Fruit fly (Drosophila melanogaster) whole organism, embryonic: Measurements from ENCODE around the gene CRAT.

ENCODE experiments used
- Asciz ChIP-seq: fragments of 200-800 bp; sonication (Bioruptor generic); optimal IDR thresholded peaks from 2 replicates; lab custom pipeline; 2017; ENCODE audit warnings: missing biosample characterization, mild to moderate bottlenecking, missing genetic modification characterization, missing genetic modification reagents
- CG12659 ChIP-seq: fragments of 200-800 bp; sonication (Bioruptor generic); optimal IDR thresholded peaks from 3 replicates; lab custom pipeline; 2017; ENCODE audit warnings: mild to moderate bottlenecking, missing biosample characterization, missing genetic modification reagents, missing genetic modification characterization
- CG13775 ChIP-seq: fragments of 200-800 bp; sonication (Bioruptor generic); optimal IDR thresholded peaks from 3 replicates; lab custom pipeline; 2017; ENCODE audit warnings: missing biosample characterization, mild to moderate bottlenecking, missing genetic modification characterization
- CG16863 ChIP-seq: fragments of 200-800 bp; sonication (Bioruptor generic); optimal IDR thresholded peaks from 3 replicates; lab custom pipeline; 2016; ENCODE audit warnings: missing biosample characterization, missing genetic modification characterization
- CG17359 ChIP-seq: fragments of 200-800 bp; sonication (Bioruptor generic); optimal IDR thresholded peaks from 3 replicates; lab custom pipeline; 2018; ENCODE audit warnings: missing biosample characterization, mild to moderate bottlenecking, missing genetic modification characterization, moderate library complexity
- CG17385 ChIP-seq: fragments of 200-800 bp; sonication (Bioruptor generic); optimal IDR thresholded peaks from 3 replicates; lab custom pipeline; 2018; ENCODE audit warnings: missing biosample characterization, mild to moderate bottlenecking, missing genetic modification characterization
- CG17829 ChIP-seq: fragments of 200-800 bp; optimal IDR thresholded peaks from 2 replicates; lab custom pipeline; 2019; ENCODE audit warnings: missing biosample characterization, mild to moderate bottlenecking, missing genetic modification characterization, moderate library complexity
- CG18011 ChIP-seq: fragments of 200-800 bp; sonication (Bioruptor generic); optimal IDR thresholded peaks from 2 replicates; lab custom pipeline; 2017; ENCODE audit warnings: missing biosample characterization, missing genetic modification characterization, mild to moderate bottlenecking, moderate library complexity, missing genotype
- CG30020 ChIP-seq: fragments of 200-800 bp; optimal IDR thresholded peaks from 2 replicates; lab custom pipeline; 2019; ENCODE audit warnings: missing biosample characterization, mild to moderate bottlenecking, missing genetic modification characterization, moderate library complexity
- CG33557 ChIP-seq: fragments of 200-800 bp; sonication (Bioruptor generic); optimal IDR thresholded peaks from 2 replicates; lab custom pipeline; 2019; ENCODE audit warnings: missing biosample characterization, mild to moderate bottlenecking, missing genetic modification characterization, moderate library complexity
- CG43689 ChIP-seq: fragments of 200-800 bp; sonication (Bioruptor generic); IDR thresholded peaks from 2 replicates; pipeline ENCODE4 v1.3.6; 2022; ENCODE audit warnings: missing biosample characterization, missing genetic modification characterization
- CG5180 ChIP-seq: fragments of 200-800 bp; sonication (Bioruptor generic); optimal IDR thresholded peaks from 3 replicates; lab custom pipeline; 2017; ENCODE audit warnings: missing biosample characterization, missing genetic modification characterization, mild to moderate bottlenecking, moderate library complexity, missing genetic modification reagents
- CG5953 ChIP-seq: fragments of 200-800 bp; sonication (Bioruptor generic); IDR thresholded peaks from 2 replicates; pipeline ENCODE4 v1.3.6; 2022; ENCODE audit warnings: missing biosample characterization, missing genetic modification characterization
- CG6254 ChIP-seq: fragments of 200-800 bp; sonication (Bioruptor generic); optimal IDR thresholded peaks from 3 replicates; lab custom pipeline; 2017; ENCODE audit warnings: mild to moderate bottlenecking, missing biosample characterization, missing genetic modification reagents, missing genetic modification characterization
- CG6654 ChIP-seq: fragments of 200-800 bp; sonication (Bioruptor generic); optimal IDR thresholded peaks from 2 replicates; lab custom pipeline; 2017; ENCODE audit warnings: missing biosample characterization, mild to moderate bottlenecking, missing genetic modification characterization
- CG6683 ChIP-seq: fragments of 200-800 bp; sonication (Bioruptor generic); optimal IDR thresholded peaks from 2 replicates; lab custom pipeline; 2017; ENCODE audit warnings: missing biosample characterization, mild to moderate bottlenecking, missing genetic modification characterization, missing genetic modification reagents
- CG6689 ChIP-seq: fragments of 200-800 bp; sonication (Bioruptor generic); IDR thresholded peaks from 2 replicates; pipeline ENCODE4 v1.3.6; 2022; ENCODE audit warnings: missing biosample characterization, missing genetic modification characterization
- CG7357 ChIP-seq: fragments of 200-800 bp; sonication (Bioruptor generic); IDR thresholded peaks from 3 replicates; pipeline ENCODE4 v1.3.6; 2022; ENCODE audit warnings: missing biosample characterization, missing genetic modification characterization
- CG8089 ChIP-seq: fragments of 200-800 bp; sonication (Bioruptor generic); optimal IDR thresholded peaks from 3 replicates; lab custom pipeline; 2016; ENCODE audit warnings: missing biosample characterization, missing genetic modification characterization
- CG8765 ChIP-seq: fragments of 200-800 bp; sonication (Bioruptor generic); IDR thresholded peaks from 2 replicates; pipeline ENCODE4 v1.3.6; 2022; ENCODE audit warnings: missing biosample characterization, missing genetic modification characterization
- CG8924 ChIP-seq: fragments of 200-800 bp; optimal IDR thresholded peaks from 3 replicates; lab custom pipeline; 2019; ENCODE audit warnings: missing biosample characterization, mild to moderate bottlenecking, missing genetic modification characterization, moderate library complexity
- Doc2 ChIP-seq: fragments of 200-800 bp; sonication (Bioruptor generic); IDR thresholded peaks from 2 replicates; pipeline ENCODE4 v1.3.6; 2022; ENCODE audit warnings: missing biosample characterization, missing genetic modification characterization
- Eip74EF ChIP-seq, 2 experiments: fragments of 200-800 bp in 1 of 2; fragments of >200 bp in 1 of 2; sonication (Bioruptor generic) in 1 of 2; optimal IDR thresholded peaks; 2 replicates each; lab custom pipeline; 2017 to 2019; ENCODE audit warnings: missing biosample characterization in 2 of 2, missing genetic modification characterization in 2 of 2, mild to moderate bottlenecking in 1 of 2, moderate library complexity in 1 of 2
- HLH3B ChIP-seq: fragments of 200-800 bp; sonication (Bioruptor generic); IDR thresholded peaks from 2 replicates; pipeline ENCODE4 v1.3.6; 2022; ENCODE audit warnings: missing biosample characterization, missing genetic modification characterization
- Hand ChIP-seq: fragments of 200-800 bp; sonication (Bioruptor generic); optimal IDR thresholded peaks from 2 replicates; lab custom pipeline; 2017; ENCODE audit warnings: mild to moderate bottlenecking, missing biosample characterization, missing genetic modification reagents, missing genetic modification characterization
- Lim3 ChIP-seq: fragments of 200-800 bp; sonication (Bioruptor generic); IDR thresholded peaks from 2 replicates; pipeline ENCODE4 v1.3.6; 2022; ENCODE audit warnings: missing biosample characterization, missing genetic modification characterization
- MTF-1 ChIP-seq: fragments of 200-800 bp; sonication (Bioruptor generic); optimal IDR thresholded peaks from 2 replicates; lab custom pipeline; 2018; ENCODE audit warnings: missing biosample characterization, mild to moderate bottlenecking, missing genetic modification characterization, borderline replicate concordance
- Max ChIP-seq: fragments of 200-800 bp; sonication (Bioruptor generic); optimal IDR thresholded peaks from 2 replicates; lab custom pipeline; 2016; ENCODE audit warnings: missing biosample characterization, mild to moderate bottlenecking, missing genetic modification characterization
- NC2α ChIP-seq: fragments of 200-800 bp; sonication (Bioruptor generic); optimal IDR thresholded peaks from 2 replicates; lab custom pipeline; 2016; ENCODE audit warnings: missing biosample characterization, missing genetic modification characterization
- Scr ChIP-seq: fragments of 200-800 bp; sonication (Bioruptor generic); IDR thresholded peaks from 2 replicates; pipeline ENCODE4 v1.3.6; 2022; ENCODE audit warnings: missing biosample characterization, missing genetic modification characterization; ENCODE audit not compliant: partially characterized antibody
- Sry-δ ChIP-seq: fragments of 200-800 bp; sonication (Bioruptor generic); optimal IDR thresholded peaks from 2 replicates; lab custom pipeline; 2016; ENCODE audit warnings: missing biosample characterization, missing genetic modification characterization
- Xrp1 ChIP-seq: fragments of 200-800 bp; sonication (Bioruptor generic); IDR thresholded peaks from 2 replicates; pipeline ENCODE4 v1.3.6; 2022; ENCODE audit warnings: missing biosample characterization, missing genetic modification characterization
- dan ChIP-seq: fragments of 200-800 bp; sonication (Bioruptor generic); IDR thresholded peaks from 2 replicates; pipeline ENCODE4 v1.3.6; 2022; ENCODE audit warnings: missing biosample characterization, missing genetic modification characterization
- hb ChIP-seq: fragments of 200-800 bp; sonication (Bioruptor generic); IDR thresholded peaks from 3 replicates; pipeline ENCODE4 v1.3.6; 2022; ENCODE audit warnings: missing biosample characterization, missing genetic modification characterization; ENCODE audit not compliant: partially characterized antibody
- jing ChIP-seq: fragments of 200-800 bp; sonication (Bioruptor generic); optimal IDR thresholded peaks from 2 replicates; lab custom pipeline; 2018; ENCODE audit warnings: missing biosample characterization, mild to moderate bottlenecking, missing genetic modification characterization
- kay ChIP-seq: fragments of 200-800 bp; sonication (Bioruptor generic); optimal IDR thresholded peaks from 2 replicates; lab custom pipeline; 2016; ENCODE audit warnings: missing biosample characterization, missing genetic modification characterization
- peb ChIP-seq: fragments of 200-800 bp; sonication (Bioruptor generic); IDR thresholded peaks from 2 replicates; pipeline ENCODE4 v1.3.6; 2022; ENCODE audit warnings: missing biosample characterization, missing genetic modification characterization
- pzg ChIP-seq: fragments of 200-800 bp; sonication (Bioruptor generic); optimal IDR thresholded peaks from 3 replicates; lab custom pipeline; 2018; ENCODE audit warnings: missing biosample characterization, mild to moderate bottlenecking, missing genetic modification characterization, moderate library complexity
- ranshi ChIP-seq: fragments of 200-800 bp; sonication (Bioruptor generic); IDR thresholded peaks from 2 replicates; pipeline ENCODE4 v1.3.6; 2022; ENCODE audit warnings: missing biosample characterization, missing genetic modification characterization
- ro ChIP-seq: fragments of 200-800 bp; sonication (Bioruptor generic); IDR thresholded peaks from 2 replicates; pipeline ENCODE4 v1.3.6; 2022; ENCODE audit warnings: missing biosample characterization, missing genetic modification characterization
- salm ChIP-seq: fragments of 200-800 bp; sonication (Bioruptor generic); optimal IDR thresholded peaks from 2 replicates; lab custom pipeline; 2018; ENCODE audit warnings: missing biosample characterization, mild to moderate bottlenecking, missing genetic modification characterization
- slou ChIP-seq: fragments of 200-800 bp; sonication (Bioruptor generic); optimal IDR thresholded peaks from 3 replicates; lab custom pipeline; 2016; ENCODE audit warnings: missing biosample characterization, missing genetic modification characterization
- sna ChIP-seq: fragments of 200-800 bp; sonication (Bioruptor generic); IDR thresholded peaks from 2 replicates; pipeline ENCODE4 v1.3.6; 2022; ENCODE audit warnings: missing biosample characterization, missing genetic modification characterization; ENCODE audit not compliant: partially characterized antibody
- sob ChIP-seq: fragments of 200-800 bp; sonication (Bioruptor generic); IDR thresholded peaks from 2 replicates; pipeline ENCODE4 v1.3.6; 2022; ENCODE audit warnings: missing biosample characterization, missing genetic modification characterization
- stc ChIP-seq: fragments of 200-800 bp; sonication (Bioruptor generic); IDR thresholded peaks from 2 replicates; pipeline ENCODE4 v1.3.6; 2022; ENCODE audit warnings: missing biosample characterization, missing genetic modification characterization
- unc-4 ChIP-seq: fragments of 200-800 bp; sonication (Bioruptor generic); IDR thresholded peaks from 2 replicates; pipeline ENCODE4 v1.3.6; 2022; ENCODE audit warnings: missing biosample characterization, missing genetic modification characterization; ENCODE audit not compliant: partially characterized antibody
- usp ChIP-seq: fragments of >200 bp; optimal IDR thresholded peaks from 2 replicates; lab custom pipeline; 2017; ENCODE audit warnings: missing biosample characterization, missing genetic modification characterization
- vfl ChIP-seq: fragments of 200-800 bp; sonication (Bioruptor generic); optimal IDR thresholded peaks from 2 replicates; lab custom pipeline; 2016; ENCODE audit warnings: missing biosample characterization, missing genetic modification characterization
- vvl ChIP-seq: fragments of 200-800 bp; sonication (Bioruptor generic); IDR thresholded peaks from 2 replicates; pipeline ENCODE4 v1.3.6; 2022; ENCODE audit warnings: missing biosample characterization, missing genetic modification characterization
- wor ChIP-seq: fragments of 200-800 bp; sonication (Bioruptor generic); IDR thresholded peaks from 2 replicates; pipeline ENCODE4 v1.3.6; 2022; ENCODE audit warnings: missing biosample characterization, missing genetic modification characterization
- z ChIP-seq: fragments of 200-800 bp; sonication (Bioruptor generic); IDR thresholded peaks from 3 replicates; pipeline ENCODE4 v1.3.6; 2022; ENCODE audit warnings: missing biosample characterization, missing genetic modification characterization

Gene CRAT

dm6 chr3R:6380129-6380528, 4.3 kb upstream of the CRAT start, which contains the start of the genes CG1024 and TfIIFalpha (continued):
- no peak for TF ChIP-seq kay (GFP tag; lab: Kevin White, UChicago)
- no peak for TF ChIP-seq Hand (GFP tag; lab: Kevin White, UChicago)
- TF ChIP-seq Eip74EF (GFP tag; optimal IDR thresholded peaks at IDR 0.05; lab: Kevin White, UChicago): no peak
- peak; percentile 6 for TF ChIP-seq CG8089
- no peak for TF ChIP-seq peb (GFP tag; lab: Robert Waterston, UW)
- no peak for TF ChIP-seq CG7357
- no peak for TF ChIP-seq CG6689 (GFP tag; lab: Robert Waterston, UW)
- TF ChIP-seq CG17359 (tag; lab: Kevin White, UChicago): no peak
- TF ChIP-seq CG17829 (tag; lab: Kevin White, UChicago): peak; percentile 41
- no peak; the same call in 1 of the 2 replicates for TF ChIP-seq Xrp1 (GFP tag; lab: Robert Waterston, UW)
- no peak for TF ChIP-seq ranshi
- peak; percentile 52 for TF ChIP-seq pzg (GFP tag; lab: Kevin White, UChicago)
- no peak for TF ChIP-seq jing (GFP tag; lab: Kevin White, UChicago)
- TF ChIP-seq CG5180 (GFP tag; lab: Kevin White, UChicago): no peak
- peak; percentile 90 for TF ChIP-seq Scr
- TF ChIP-seq slou (GFP tag; lab: Kevin White, UChicago): no peak
- TF ChIP-seq wor (GFP tag; lab: Robert Waterston, UW): no peak
- TF ChIP-seq CG33557: peak; percentile 1
- TF ChIP-seq CG30020: peak; percentile 43
- no peak for TF ChIP-seq CG8924 (tag; lab: Kevin White, UChicago)
- no peak for TF ChIP-seq dan (GFP tag; lab: Robert Waterston, UW)
- TF ChIP-seq salm (tag; lab: Kevin White, UChicago): no peak
- TF ChIP-seq Asciz (GFP tag; lab: Kevin White, UChicago): no peak
- TF ChIP-seq CG6683: no peak
- no peak for TF ChIP-seq vfl (GFP tag; lab: Kevin White, UChicago)
- no peak for TF ChIP-seq CG16863 (GFP tag; lab: Kevin White, UChicago)
- peak; percentile 90 for TF ChIP-seq sna (GFP tag; lab: Robert Waterston, UW)
- TF ChIP-seq Max (GFP tag; lab: Kevin White, UChicago): peak; percentile 7
- no peak for TF ChIP-seq CG8765 (GFP tag; lab: Robert Waterston, UW)
- no peak for TF ChIP-seq CG43689 (GFP tag; lab: Robert Waterston, UW)
- no peak for TF ChIP-seq MTF-1
- TF ChIP-seq stc (GFP tag; lab: Robert Waterston, UW): no peak
- TF ChIP-seq Sry-δ (GFP tag; lab: Kevin White, UChicago): peak; percentile 86
- no peak for TF ChIP-seq CG18011 (GFP tag; lab: Kevin White, UChicago)
- no peak for TF ChIP-seq Lim3 (GFP tag; lab: Robert Waterston, UW)
- TF ChIP-seq sob: 0 out of 2 replicates have a peak, but pooled peaks have one; percentile 31
- TF ChIP-seq CG17385 (GFP tag; lab: Kevin White, UChicago): no peak
- TF ChIP-seq Doc2: no peak
- TF ChIP-seq CG12659: peak; percentile 61
- TF ChIP-seq CG6654: no peak
- peak; percentile 88 for TF ChIP-seq unc-4 (GFP tag; lab: Robert Waterston, UW)
- TF ChIP-seq CG5953: no peak
- no peak for TF ChIP-seq z (GFP tag; lab: Robert Waterston, UW)
- TF ChIP-seq HLH3B (GFP tag; lab: Robert Waterston, UW): no peak
- no peak for TF ChIP-seq usp
- peak; percentile 88 for TF ChIP-seq hb (GFP tag; lab: Robert Waterston, UW)
- no peak for TF ChIP-seq ro (GFP tag; lab: Robert Waterston, UW)
- TF ChIP-seq NC2α: no peak
- no peak for TF ChIP-seq vvl (GFP tag; lab: Robert Waterston, UW)
- no peak for TF ChIP-seq CG13775
- TF ChIP-seq CG6254 (GFP tag; lab: Kevin White, UChicago): no peak
